Worm (Caenorhabditis elegans) whole organism, early embryonic: Measurements from ENCODE around the gene B0432.8.

Experiments
- B0310.2 ChIP-seq: sonication (generic microtip); optimal IDR thresholded peaks from 2 replicates; lab custom pipeline; 2016; ENCODE audit warnings: mild to moderate bottlenecking, missing genetic modification characterization, missing compliant biosample characterization
- aly-1 ChIP-seq: sonication (generic microtip); optimal IDR thresholded peaks from 2 replicates; lab custom pipeline; 2016; ENCODE audit warnings: missing genetic modification characterization, missing compliant biosample characterization
- ama-1 ChIP-seq: fragments of 150-350 bp; optimal IDR thresholded peaks from 2 replicates; lab custom pipeline; 2014
- ceh-13 ChIP-seq: fragments of 200-800 bp; sonication (Bioruptor generic); optimal IDR thresholded peaks from 2 replicates; lab custom pipeline; 2018; ENCODE audit warnings: mild to moderate bottlenecking, missing genetic modification characterization, missing compliant biosample characterization
- ceh-36 ChIP-seq: sonication (generic microtip); optimal IDR thresholded peaks from 2 replicates; lab custom pipeline; 2016; ENCODE audit warnings: missing genetic modification characterization, inconsistent platforms, missing compliant biosample characterization
- hmg-4 ChIP-seq: fragments of 200-800 bp; sonication (Bioruptor generic); optimal IDR thresholded peaks from 2 replicates; lab custom pipeline; 2018; ENCODE audit warnings: mild to moderate bottlenecking, missing genetic modification characterization, missing compliant biosample characterization
- hnd-1 ChIP-seq: sonication (generic microtip); optimal IDR thresholded peaks from 2 replicates; lab custom pipeline; 2016; ENCODE audit warnings: missing genetic modification characterization, missing compliant biosample characterization
- pes-1 ChIP-seq: fragments of 200-800 bp; sonication (Bioruptor generic); IDR thresholded peaks from 2 replicates; pipeline ENCODE4 v1.3.6; 2022; ENCODE audit warnings: missing genetic modification reagents, missing genetic modification characterization, missing compliant biosample characterization
- sea-1 ChIP-seq: fragments of 200-800 bp; sonication (Bioruptor generic); conservative IDR thresholded peaks from 2 replicates; pipeline ENCODE4 v1.3.6; 2022; ENCODE audit warnings: missing genetic modification characterization, missing compliant biosample characterization
- tbx-37 ChIP-seq: fragments of 200-800 bp; sonication (Bioruptor generic); conservative IDR thresholded peaks from 2 replicates; pipeline ENCODE4 v1.3.6; 2022; ENCODE audit warnings: missing genetic modification reagents, missing genetic modification characterization, missing compliant biosample characterization
- tra-4 ChIP-seq: sonication (generic microtip); optimal IDR thresholded peaks from 2 replicates; lab custom pipeline; 2017; ENCODE audit warnings: missing genetic modification characterization, missing compliant biosample characterization

B0432.8 gene

ce11 chrII:232641-233040, 45.9 kb downstream of the B0432.8 start, which contains the start of gene Y43H11AL.1:
Gene Y43H11AL.1, minus strand, starts transcription at chrII:232741.
- no peak for TF ChIP-seq pes-1
- TF ChIP-seq ceh-13 (GFP tag; lab: Kevin White, UChicago), result no peak
- TF ChIP-seq aly-1 (tag; lab: Kevin White, UChicago), result no peak
- no peak for TF ChIP-seq ceh-36 (tag; lab: Kevin White, UChicago)
- TF ChIP-seq sea-1, result no peak
- TF ChIP-seq hnd-1 (tag; lab: Kevin White, UChicago), result no peak
- TF ChIP-seq tbx-37 (GFP tag; lab: Robert Waterston, UW), result no peak
- TF ChIP-seq ama-1 (lab: Kevin White, UChicago), result no peak
- TF ChIP-seq B0310.2 (tag; lab: Kevin White, UChicago), result no peak
- no peak for TF ChIP-seq tra-4 (tag; lab: Kevin White, UChicago)
- no peak for TF ChIP-seq hmg-4 (GFP tag; lab: Kevin White, UChicago)
